Worm (Caenorhabditis elegans) whole organism, L1 larva: ENCODE data around the gene Y110A2AL.4.

Experiments
- egl-13 ChIP-seq: sonication (generic microtip); optimal IDR thresholded peaks from 2 replicates; lab custom pipeline; 2016; ENCODE audit warnings: missing genotype, missing genetic modification reagents, missing genetic modification characterization, missing compliant biosample characterization
- fos-1 ChIP-seq: fragments of 150-350 bp; optimal IDR thresholded peaks from 2 replicates; lab custom pipeline; 2014; ENCODE audit warnings: missing biosample characterization, missing genetic modification characterization
- lin-13 ChIP-seq: fragments of 150-350 bp; optimal IDR thresholded peaks from 2 replicates; lab custom pipeline; 2014; ENCODE audit warnings: missing biosample characterization, missing genetic modification reagents, missing genetic modification characterization
- nhr-237 ChIP-seq: fragments of 150-350 bp; optimal IDR thresholded peaks from 2 replicates; lab custom pipeline; 2014; ENCODE audit warnings: missing biosample characterization, missing genetic modification characterization
- nhr-47 ChIP-seq: sonication (generic microtip); optimal IDR thresholded peaks from 2 replicates; lab custom pipeline; 2016; ENCODE audit warnings: mild to moderate bottlenecking, missing genetic modification characterization, moderate library complexity, missing compliant biosample characterization
- nhr-76 ChIP-seq: sonication (generic microtip); optimal IDR thresholded peaks from 2 replicates; lab custom pipeline; 2017; ENCODE audit warnings: missing biosample characterization, missing genetic modification characterization
- pqm-1 ChIP-seq: sonication (generic microtip); optimal IDR thresholded peaks from 3 replicates; lab custom pipeline; 2017; ENCODE audit warnings: missing biosample characterization, missing genetic modification characterization
- vab-15 ChIP-seq: sonication (generic microtip); optimal IDR thresholded peaks from 2 replicates; lab custom pipeline; 2017; ENCODE audit warnings: missing genotype, mild to moderate bottlenecking, missing genetic modification characterization, missing compliant biosample characterization

ce11 chrII:2867701-2868100 is 28.6 kb downstream of the Y110A2AL.4 start, which contains the start of gene Y110A2AL.2:
- TF ChIP-seq fos-1 (tag; lab: Kevin White, UChicago) (no peak), lin-13 (GFP tag; lab: Kevin White, UChicago) (no peak), vab-15 (no peak), nhr-237 (tag; lab: Kevin White, UChicago) (no peak), pqm-1 (tag; lab: Kevin White, UChicago) (no peak), nhr-76 (no peak), nhr-47 (no peak), egl-13 (no peak)
